Worm (Caenorhabditis elegans) whole organism, L1 larva: ENCODE results near the gene C05D11.13.

Experiments used
- C34B4.2 ChIP-seq: sonication (generic microtip); optimal IDR thresholded peaks from 2 replicates; lab custom pipeline; 2017; ENCODE audit warnings: mild to moderate bottlenecking, missing genetic modification characterization, missing compliant biosample characterization
- F16B12.6 ChIP-seq: fragments of 150-350 bp; optimal IDR thresholded peaks from 2 replicates; lab custom pipeline; 2014; ENCODE audit warnings: missing biosample characterization, missing genetic modification characterization
- alr-1 ChIP-seq: fragments of 200-800 bp; sonication (Bioruptor generic); optimal IDR thresholded peaks from 2 replicates; lab custom pipeline; 2018; ENCODE audit warnings: borderline replicate concordance, mild to moderate bottlenecking, missing genetic modification characterization, missing compliant biosample characterization
- aly-2 ChIP-seq: fragments of 150-350 bp; optimal IDR thresholded peaks from 2 replicates; lab custom pipeline; 2014; ENCODE audit warnings: missing biosample characterization, missing genetic modification characterization
- blmp-1 ChIP-seq: fragments of 150-350 bp; optimal IDR thresholded peaks from 2 replicates; lab custom pipeline; 2014; ENCODE audit warnings: missing biosample characterization, missing genetic modification characterization
- ceh-82 ChIP-seq, 3 experiments: fragments of 150-350 bp in 1 of 3; sonication (generic microtip) in 2 of 3; optimal IDR thresholded peaks; 2 replicates each; lab custom pipeline; 2014 to 2017; ENCODE audit warnings: missing biosample characterization in 3 of 3, missing genetic modification characterization in 3 of 3
- dpl-1 ChIP-seq, 3 experiments: fragments of 150-350 bp in 2 of 3; sonication (generic microtip) in 1 of 3; optimal IDR thresholded peaks; 2 replicates each; lab custom pipeline; 2014 to 2017; ENCODE audit warnings: missing biosample characterization in 3 of 3, missing genetic modification characterization in 3 of 3, missing genetic modification reagents in 3 of 3
- efl-1 ChIP-seq, 4 experiments: fragments of 150-350 bp; optimal IDR thresholded peaks in 3 of 4; peaks in 1 of 4; 1 replicate in 1 of 4; 2 replicates in 3 of 4; lab custom pipeline; 2014; ENCODE audit warnings: missing biosample characterization in 2 of 4, missing genetic modification characterization in 2 of 4, missing genetic modification reagents in 2 of 4
- egl-27 ChIP-seq, 2 experiments: fragments of 150-350 bp in 1 of 2; sonication (generic microtip); optimal IDR thresholded peaks; 3 replicates each; lab custom pipeline; 2017 to 2018; ENCODE audit warnings: missing biosample characterization in 2 of 2, missing genetic modification characterization in 2 of 2, missing genetic modification reagents in 2 of 2
- elt-2 ChIP-seq: sonication (generic microtip); optimal IDR thresholded peaks from 2 replicates; lab custom pipeline; 2016; ENCODE audit warnings: missing genetic modification characterization, mild to moderate bottlenecking, inconsistent platforms, missing compliant biosample characterization, missing genetic modification reagents
- elt-3 ChIP-seq, 6 experiments: fragments of 150-350 bp in 1 of 6; sonication (generic microtip); optimal IDR thresholded peaks; 2 replicates each; lab custom pipeline; 2017 to 2018; ENCODE audit warnings: missing biosample characterization in 6 of 6, missing genetic modification characterization in 6 of 6, inconsistent platforms in 1 of 6
- ets-5 ChIP-seq: fragments of 200-800 bp; sonication (Bioruptor generic); IDR thresholded peaks from 2 replicates; pipeline ENCODE4 v1.3.6; 2022; ENCODE audit warnings: missing genetic modification characterization, missing compliant biosample characterization
- fkh-4 ChIP-seq: sonication (generic microtip); optimal IDR thresholded peaks from 2 replicates; lab custom pipeline; 2016; ENCODE audit warnings: missing compliant biosample characterization, missing genetic modification characterization, borderline replicate concordance
- grh-1 ChIP-seq: fragments of 200-800 bp; sonication (Bioruptor generic); IDR thresholded peaks from 2 replicates; pipeline ENCODE4 v1.3.6; 2022; ENCODE audit warnings: missing genetic modification reagents, missing genetic modification characterization, missing compliant biosample characterization
- hpl-2 ChIP-seq: fragments of 150-350 bp; optimal IDR thresholded peaks from 2 replicates; lab custom pipeline; 2014; ENCODE audit warnings: missing biosample characterization, missing genetic modification reagents, missing genetic modification characterization
- jun-1 ChIP-seq: fragments of 150-350 bp; optimal IDR thresholded peaks from 2 replicates; lab custom pipeline; 2014; ENCODE audit warnings: missing biosample characterization, missing genetic modification reagents, missing genetic modification characterization
- lin-13 ChIP-seq: fragments of 150-350 bp; optimal IDR thresholded peaks from 2 replicates; lab custom pipeline; 2014; ENCODE audit warnings: missing biosample characterization, missing genetic modification reagents, missing genetic modification characterization
- lin-35 ChIP-seq, 2 experiments: fragments of 150-350 bp; optimal IDR thresholded peaks; 2 replicates each; lab custom pipeline; 2014; ENCODE audit warnings: missing biosample characterization in 2 of 2, missing genetic modification characterization in 2 of 2, missing genetic modification reagents in 2 of 2
- lsy-2 ChIP-seq, 2 experiments: fragments of 150-350 bp; optimal IDR thresholded peaks; 2 replicates each; lab custom pipeline; 2014; ENCODE audit warnings: missing biosample characterization in 2 of 2, missing genetic modification characterization in 2 of 2
- mdl-1 ChIP-seq, 2 experiments: fragments of 150-350 bp; optimal IDR thresholded peaks; 2 replicates each; lab custom pipeline; 2014 to 2017; ENCODE audit warnings: missing biosample characterization in 2 of 2, missing genetic modification characterization in 2 of 2, inconsistent platforms in 1 of 2
- mep-1 ChIP-seq: fragments of 150-350 bp; optimal IDR thresholded peaks from 2 replicates; lab custom pipeline; 2014; ENCODE audit warnings: missing biosample characterization, missing genetic modification characterization
- nhr-19 ChIP-seq: fragments of 200-800 bp; sonication (Bioruptor generic); conservative IDR thresholded peaks from 2 replicates; pipeline ENCODE4 v1.3.6; 2022; ENCODE audit warnings: missing genetic modification characterization, missing compliant biosample characterization
- nhr-20 ChIP-seq: sonication (generic microtip); optimal IDR thresholded peaks from 2 replicates; lab custom pipeline; 2016; ENCODE audit warnings: mild to moderate bottlenecking, missing genetic modification characterization, missing compliant biosample characterization
- nhr-47 ChIP-seq: sonication (generic microtip); optimal IDR thresholded peaks from 2 replicates; lab custom pipeline; 2016; ENCODE audit warnings: mild to moderate bottlenecking, missing genetic modification characterization, moderate library complexity, missing compliant biosample characterization
- nhr-71 ChIP-seq: sonication (generic microtip); optimal IDR thresholded peaks from 2 replicates; lab custom pipeline; 2016; ENCODE audit warnings: mild to moderate bottlenecking, missing genetic modification characterization, moderate library complexity, missing compliant biosample characterization
- nhr-85 ChIP-seq: sonication (generic microtip); peaks from one replicate; lab custom pipeline; 2016; ENCODE audit warnings: missing genetic modification characterization, inconsistent platforms, missing compliant biosample characterization
- pax-3 ChIP-seq: fragments of 200-800 bp; sonication (Bioruptor generic); optimal IDR thresholded peaks from 2 replicates; lab custom pipeline; 2018; ENCODE audit warnings: mild to moderate bottlenecking, missing genetic modification characterization, moderate library complexity, missing compliant biosample characterization
- rnt-1 ChIP-seq: sonication (generic microtip); optimal IDR thresholded peaks from 2 replicates; lab custom pipeline; 2016; ENCODE audit warnings: mild to moderate bottlenecking, missing genetic modification characterization, moderate library complexity, missing compliant biosample characterization
- snpc-4 ChIP-seq: fragments of 150-350 bp; optimal IDR thresholded peaks from 2 replicates; lab custom pipeline; 2014; ENCODE audit warnings: missing biosample characterization, missing genetic modification characterization
- snu-23 ChIP-seq: sonication (generic microtip); optimal IDR thresholded peaks from 2 replicates; lab custom pipeline; 2016; ENCODE audit warnings: missing genetic modification characterization, missing compliant biosample characterization
- sox-4 ChIP-seq: sonication (generic microtip); optimal IDR thresholded peaks from 2 replicates; lab custom pipeline; 2016; ENCODE audit warnings: missing genetic modification characterization, missing compliant biosample characterization
- unc-62 ChIP-seq: fragments of 150-350 bp; optimal IDR thresholded peaks from 2 replicates; lab custom pipeline; 2014; ENCODE audit warnings: missing biosample characterization, missing genetic modification reagents, missing genetic modification characterization
- unc-98 ChIP-seq: fragments of 200-800 bp; sonication (Bioruptor generic); IDR thresholded peaks from 2 replicates; pipeline ENCODE4 v1.3.6; 2022; ENCODE audit warnings: missing genetic modification characterization, missing compliant biosample characterization
- vab-15 ChIP-seq: sonication (generic microtip); optimal IDR thresholded peaks from 2 replicates; lab custom pipeline; 2017; ENCODE audit warnings: missing genotype, mild to moderate bottlenecking, missing genetic modification characterization, missing compliant biosample characterization
- ztf-11 ChIP-seq, 2 experiments: sonication (generic microtip); optimal IDR thresholded peaks; 2 replicates each; lab custom pipeline; 2016 to 2017; ENCODE audit warnings: missing genetic modification characterization in 2 of 2, missing biosample characterization in 1 of 2, missing compliant biosample characterization in 1 of 2

Gene C05D11.13

ce11 chrIII:6446807-6447206 is 2.4 kb upstream of the C05D11.13 start, which contains the start of gene let-721:
TSS of gene let-721 (minus strand) at chrIII:6446907.
- no peak for TF ChIP-seq hpl-2
- no peak for TF ChIP-seq mdl-1 (tag; optimal IDR thresholded peaks at IDR 0.05; lab: Kevin White, UChicago)
- no peak for TF ChIP-seq unc-62
- TF ChIP-seq alr-1 (tag; lab: Kevin White, UChicago), result no peak

DNA sequence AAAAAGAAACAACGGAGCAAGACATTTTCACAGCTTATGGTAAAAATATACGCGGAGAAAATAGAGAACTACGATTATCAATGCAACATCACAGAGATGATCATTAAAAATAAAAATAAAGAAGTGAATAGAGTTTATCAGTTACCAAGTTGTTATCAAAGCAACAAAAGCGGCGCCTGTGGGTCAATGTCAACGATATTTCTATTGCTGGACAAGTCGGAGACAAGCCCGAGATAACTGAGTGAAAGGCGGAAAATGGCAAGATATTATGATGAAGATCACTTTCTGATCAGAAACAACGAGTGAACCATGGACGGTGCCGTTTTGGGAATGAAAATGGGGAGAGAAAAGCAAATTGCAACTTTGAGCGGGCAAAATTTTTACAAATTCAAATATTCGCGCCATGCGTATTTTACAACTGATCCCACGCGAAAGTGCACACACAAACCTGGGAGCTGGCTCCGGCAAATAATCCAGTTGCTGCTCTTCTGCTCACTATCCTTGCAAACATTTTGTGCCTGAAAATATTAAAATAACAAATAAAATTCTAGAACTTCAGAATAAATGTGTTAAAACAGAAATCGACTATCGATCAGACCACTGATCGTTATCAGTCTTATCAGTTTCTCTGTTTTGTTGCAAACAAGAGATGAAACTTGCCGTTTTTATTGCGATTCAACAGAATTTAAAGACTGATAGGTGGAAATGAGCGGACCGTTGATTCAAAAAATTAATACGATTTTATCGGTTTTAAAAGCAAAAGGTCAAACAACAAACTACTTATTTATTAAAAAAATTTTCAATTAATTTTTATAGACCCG is 1.9 kb downstream of the C05D11.13 start, which contains the start of gene mel-32:
Gene mel-32 (minus strand): TSS at position 696 of the 821 bp plus-strand sequence.
- TF ChIP-seq C34B4.2 (tag; lab: Kevin White, UChicago), result no peak
- peak; percentile 26 for TF ChIP-seq snu-23 (GFP tag; lab: Kevin White, UChicago)
- TF ChIP-seq aly-2, result no peak
- no peak for TF ChIP-seq snpc-4
- peak; percentile 20 for TF ChIP-seq nhr-47 (tag; lab: Kevin White, UChicago)
- TF ChIP-seq dpl-1 (GFP tag; optimal IDR thresholded peaks at IDR 0.05; lab: Kevin White, UChicago), result peak; percentile 71 to 83 (median 75)
- peak; percentile 12 for TF ChIP-seq nhr-85
- TF ChIP-seq vab-15 (tag; lab: Kevin White, UChicago), result no peak
- TF ChIP-seq elt-2 (tag; lab: Kevin White, UChicago), result peak; percentile 51
- peak; percentile 41 for TF ChIP-seq nhr-71
- peak; percentile 37 for TF ChIP-seq rnt-1 (tag; lab: Kevin White, UChicago)
- no peak for TF ChIP-seq ztf-11 (tag; optimal IDR thresholded peaks at IDR 0.05; lab: Kevin White, UChicago)
- TF ChIP-seq sox-4 (tag; lab: Kevin White, UChicago), result no peak
- no peak for TF ChIP-seq jun-1 (tag; lab: Kevin White, UChicago)
- TF ChIP-seq mdl-1 (tag; optimal IDR thresholded peaks at IDR 0.05; lab: Kevin White, UChicago), result no peak
- peak; percentile 36 for TF ChIP-seq nhr-20 (tag; lab: Kevin White, UChicago)
- no peak for TF ChIP-seq pax-3
- no peak for TF ChIP-seq egl-27 (tag; optimal IDR thresholded peaks at IDR 0.05; lab: Kevin White, UChicago)
- TF ChIP-seq lin-35 (GFP tag; optimal IDR thresholded peaks at IDR 0.05; lab: Kevin White, UChicago), result peak; percentile 65 to 76
- TF ChIP-seq elt-3 (tag; optimal IDR thresholded peaks at IDR 0.05; lab: Kevin White, UChicago), result peak in 1 of 6 experiments; percentile 67
- peak; percentile 1 for TF ChIP-seq lin-13
- TF ChIP-seq fkh-4 (tag; lab: Kevin White, UChicago), result no peak
- TF ChIP-seq ceh-82 (tag; optimal IDR thresholded peaks at IDR 0.05; lab: Kevin White, UChicago), result peak in 1 of 3 experiments; percentile 15
- TF ChIP-seq grh-1 (GFP tag; lab: Robert Waterston, UW), result no peak
- no peak for TF ChIP-seq unc-98
- peak; percentile 84 for TF ChIP-seq blmp-1 (tag; lab: Kevin White, UChicago)
- peak in 1 of 2 experiments; percentile 55 for TF ChIP-seq lsy-2 (tag; optimal IDR thresholded peaks at IDR 0.05; lab: Kevin White, UChicago)
- peak; percentile 76 for TF ChIP-seq F16B12.6
- TF ChIP-seq ets-5 (GFP tag; lab: Robert Waterston, UW), result no peak
- TF ChIP-seq nhr-19 (GFP tag; lab: Robert Waterston, UW), result peak; percentile 38
- TF ChIP-seq efl-1 (optimal IDR thresholded peaks at IDR 0.05; lab: Kevin White, UChicago), result peak; percentile 81 to 84
- TF ChIP-seq efl-1 (GFP tag; optimal IDR thresholded peaks at IDR 0.05 in 1 of 2; lab: Kevin White, UChicago), result peak; percentile 84 to 98

ce11 chrIII:6439854-6440253 is 4.5 kb downstream of the C05D11.13 start:
- TF ChIP-seq mep-1, result no peak
- TF ChIP-seq, all 84 proteins: peak for 0
